Worm (Caenorhabditis elegans) whole organism, L4 larva: ENCODE results near the gene nlp-22.

Experiments
- ama-1 ChIP-seq: fragments of 150-350 bp; optimal IDR thresholded peaks from 2 replicates; lab custom pipeline; 2014; ENCODE audit warnings: inconsistent platforms, mixed read lengths
- lin-15B ChIP-seq: fragments of 150-350 bp; sonication (generic microtip); optimal IDR thresholded peaks from 3 replicates; lab custom pipeline; 2014; ENCODE audit warnings: missing biosample characterization, missing genetic modification characterization
- lin-39 ChIP-seq: fragments of 150-350 bp; optimal IDR thresholded peaks from 2 replicates; lab custom pipeline; 2014; ENCODE audit warnings: missing biosample characterization, missing genetic modification reagents, missing genetic modification characterization
- nhr-41 ChIP-seq: fragments of 200-800 bp; sonication (Bioruptor generic); IDR thresholded peaks from 2 replicates; pipeline ENCODE4 v1.3.6; 2022; ENCODE audit warnings: missing genetic modification reagents, missing genetic modification characterization, missing compliant biosample characterization
- nhr-76 ChIP-seq: fragments of 150-350 bp; optimal IDR thresholded peaks from 2 replicates; lab custom pipeline; 2014; ENCODE audit warnings: missing biosample characterization, missing genetic modification characterization
- nhr-77 ChIP-seq: fragments of 150-350 bp; optimal IDR thresholded peaks from 2 replicates; lab custom pipeline; 2014; ENCODE audit warnings: missing biosample characterization, missing genetic modification characterization
- tag-97 ChIP-seq: fragments of 200-800 bp; sonication (Bioruptor generic); IDR thresholded peaks from 2 replicates; pipeline ENCODE4 v1.3.6; 2022; ENCODE audit warnings: missing genetic modification characterization, missing compliant biosample characterization

ce11 chrX:2338210-2338609, 3.7 kb downstream of the nlp-22 start, which contains the start of gene nlp-45:
- TF ChIP-seq lin-15B (tag; lab: Kevin White, UChicago) = no peak
- TF ChIP-seq nhr-76 (tag; lab: Kevin White, UChicago) = no peak
- no peak for TF ChIP-seq ama-1 (lab: Kevin White, UChicago)
- no peak for TF ChIP-seq nhr-41 (GFP tag; lab: Robert Waterston, UW)
- TF ChIP-seq tag-97 (GFP tag; lab: Robert Waterston, UW) = no peak
- TF ChIP-seq nhr-77 (tag; lab: Kevin White, UChicago) = no peak
- no peak for TF ChIP-seq lin-39 (tag; lab: Kevin White, UChicago)
